Fruit fly (Drosophila melanogaster): Measurements from ENCODE around the gene Sdic3.
"Not testable (repeated sequence)": the region's sequence is repeated elsewhere in the genome, so short reads cannot be mapped to it uniquely, and the experiment has no call there.

The Sdic3 gene

dm6 chrX:20147693-20148174 is 46.3 kb downstream of the Sdic3 start, which contains the start of gene aspr (continued):
- no peak for TF ChIP-seq CG10147 (GFP tag; optimal IDR thresholded peaks at IDR 0.05)
- no peak for TF ChIP-seq slp2 (GFP tag; optimal IDR thresholded peaks at IDR 0.05)
- no peak for TF ChIP-seq CG31224 (GFP tag; IDR thresholded peaks at IDR 0.05)
- TF ChIP-seq CG11504 (tag; optimal IDR thresholded peaks at IDR 0.05), result no peak
- no peak for TF ChIP-seq her (GFP tag; optimal IDR thresholded peaks at IDR 0.05)
- TF ChIP-seq Hand (GFP tag; optimal IDR thresholded peaks at IDR 0.05), result no peak
- TF ChIP-seq pros (GFP tag; optimal IDR thresholded peaks at IDR 0.05), result no peak
- no peak for TF ChIP-seq CG11456 (GFP tag; IDR thresholded peaks at IDR 0.05)
- TF ChIP-seq kni (GFP tag; optimal IDR thresholded peaks at IDR 0.05), result no peak
- no peak for TF ChIP-seq repo (GFP tag; optimal IDR thresholded peaks at IDR 0.05)
- no peak for TF ChIP-seq CG2875 (GFP tag; optimal IDR thresholded peaks at IDR 0.05)
- TF ChIP-seq mirr (GFP tag; optimal IDR thresholded peaks at IDR 0.05), result no peak
- no peak for TF ChIP-seq HLH54F (GFP tag; optimal IDR thresholded peaks at IDR 0.05)
- no peak for TF ChIP-seq CG15479 (GFP tag; optimal IDR thresholded peaks at IDR 0.05)
- no peak for TF ChIP-seq Dp (GFP tag; optimal IDR thresholded peaks at IDR 0.05)
- no peak for TF ChIP-seq wdn (GFP tag; IDR thresholded peaks at IDR 0.05)
- TF ChIP-seq wor (GFP tag; IDR thresholded peaks at IDR 0.05), result no peak
- TF ChIP-seq CkIIα-i1 (GFP tag; IDR thresholded peaks at IDR 0.05), result no peak
- TF ChIP-seq HLHmδ (GFP tag; optimal IDR thresholded peaks at IDR 0.05), result no peak
- no peak for TF ChIP-seq CG10209 (GFP tag; optimal IDR thresholded peaks at IDR 0.05)
- no peak for TF ChIP-seq pfk (GFP tag; optimal IDR thresholded peaks at IDR 0.05)
- TF ChIP-seq klu (GFP tag; IDR thresholded peaks at IDR 0.05), result no peak
- TF ChIP-seq CG14441 (GFP tag; IDR thresholded peaks at IDR 0.05), result 0 out of 2 replicates have a peak, but pooled peaks have one; percentile 7
- TF ChIP-seq Doc3 (GFP tag; IDR thresholded peaks at IDR 0.05; ENCODE audit: partially characterized antibody), result no peak
- peak; percentile 50; the same call in 1 of the 2 replicates for TF ChIP-seq CG32532 (GFP tag; IDR thresholded peaks at IDR 0.05)
- no peak for TF ChIP-seq gro (GFP tag; optimal IDR thresholded peaks at IDR 0.05)

- TF ChIP-seq Hey (tag; optimal IDR thresholded peaks at IDR 0.05); CG10543 (GFP tag; optimal IDR thresholded peaks at IDR 0.05); Mes4 (GFP tag; optimal IDR thresholded peaks at IDR 0.05): not testable (repeated sequence)
Measured at dm6 chrX:20143088-20143487, 50.9 kb downstream of the Sdic3 start, which contains the start of gene Or19a. Gene Or19a (minus strand): TSS chrX:20143188.

dm6 chrX:20140710-20141109 is 53.3 kb downstream of the Sdic3 start, which contains the start of gene CG34332:
Gene CG34332 (plus strand): TSS chrX:20141010.
- TF ChIP-seq CG2116 (GFP tag; optimal IDR thresholded peaks at IDR 0.05) (no peak), CG10321 (GFP tag; IDR thresholded peaks at IDR 0.05) (no peak), CG7786 (GFP tag; optimal IDR thresholded peaks at IDR 0.05) (no peak), so (GFP tag; IDR thresholded peaks at IDR 0.05) (no peak), gce (GFP tag; IDR thresholded peaks at IDR 0.05) (no peak), corto (GFP tag; optimal IDR thresholded peaks at IDR 0.05) (no peak), CG11504 (tag; optimal IDR thresholded peaks at IDR 0.05) (no peak), ind (GFP tag; optimal IDR thresholded peaks at IDR 0.05) (no peak), Dip2 (GFP tag; IDR thresholded peaks at IDR 0.05) (no peak), Hmx (GFP tag; optimal IDR thresholded peaks at IDR 0.05) (no peak), GATAe (GFP tag; conservative IDR thresholded peaks at IDR 0.05) (no peak), crc (GFP tag; optimal IDR thresholded peaks at IDR 0.05) (no peak), CG6854 (GFP tag; optimal IDR thresholded peaks at IDR 0.05) (no peak), slou (GFP tag; optimal IDR thresholded peaks at IDR 0.05) (no peak), CG13894 (tag; optimal IDR thresholded peaks at IDR 0.05) (no peak), CG3995 (GFP tag; optimal IDR thresholded peaks at IDR 0.05) (no peak), Deaf1 (tag; optimal IDR thresholded peaks at IDR 0.05) (no peak), CG2120 (GFP tag; optimal IDR thresholded peaks at IDR 0.05) (no peak)
